Worm (Caenorhabditis elegans) whole organism, young adult: ENCODE results near the gene ZK1248.20.

Experiments
- B0035.1 ChIP-seq: sonication (generic microtip); optimal IDR thresholded peaks from 2 replicates; lab custom pipeline; 2016; ENCODE audit warnings: missing genetic modification characterization, mild to moderate bottlenecking, missing compliant biosample characterization, missing genotype, missing genetic modification reagents
- B0261.1 ChIP-seq: sonication (generic microtip); optimal IDR thresholded peaks from 2 replicates; lab custom pipeline; 2016; ENCODE audit warnings: mild to moderate bottlenecking, missing genetic modification characterization, moderate library complexity, missing compliant biosample characterization
- F22D6.2 ChIP-seq: sonication (generic microtip); optimal IDR thresholded peaks from 2 replicates; lab custom pipeline; 2016; ENCODE audit warnings: mild to moderate bottlenecking, missing genetic modification characterization, missing compliant biosample characterization
- F33H1.4 ChIP-seq: fragments of 200-800 bp; sonication (Bioruptor generic); IDR thresholded peaks from 2 replicates; pipeline ENCODE4 v1.3.6; 2022; ENCODE audit warnings: missing genetic modification reagents, missing genetic modification characterization, missing compliant biosample characterization
- F39B2.1 ChIP-seq: fragments of 200-800 bp; sonication (Bioruptor generic); IDR thresholded peaks from 2 replicates; pipeline ENCODE4 v1.3.6; 2022; ENCODE audit warnings: missing genetic modification reagents, missing genetic modification characterization, missing compliant biosample characterization
- F57A8.1 ChIP-seq: fragments of 200-800 bp; sonication (Bioruptor generic); optimal IDR thresholded peaks from 2 replicates; lab custom pipeline; 2018; ENCODE audit warnings: mild to moderate bottlenecking, missing genetic modification characterization, moderate library complexity, missing compliant biosample characterization
- Y67H2A.10 ChIP-seq: fragments of 200-800 bp; sonication (Bioruptor generic); conservative IDR thresholded peaks from 2 replicates; pipeline ENCODE4 v1.3.6; 2022; ENCODE audit warnings: missing genetic modification reagents, missing genetic modification characterization, missing compliant biosample characterization
- Y95B8A.8 ChIP-seq: fragments of 200-800 bp; sonication (Bioruptor generic); IDR thresholded peaks from 2 replicates; pipeline ENCODE4 v1.3.6; 2022; ENCODE audit warnings: missing genetic modification reagents, missing genetic modification characterization, missing compliant biosample characterization
- aptf-3 ChIP-seq: fragments of 200-800 bp; sonication (Bioruptor generic); IDR thresholded peaks from 2 replicates; pipeline ENCODE4 v1.3.6; 2022; ENCODE audit warnings: missing genetic modification characterization, missing compliant biosample characterization
- attf-5 ChIP-seq: fragments of 200-800 bp; sonication (Bioruptor generic); optimal IDR thresholded peaks from 2 replicates; lab custom pipeline; 2018; ENCODE audit warnings: mild to moderate bottlenecking, missing genetic modification characterization, missing compliant biosample characterization
- bed-1 ChIP-seq: fragments of 200-800 bp; sonication (Bioruptor generic); IDR thresholded peaks from 2 replicates; pipeline ENCODE4 v1.3.6; 2022; ENCODE audit warnings: missing genetic modification reagents, missing genetic modification characterization, missing compliant biosample characterization
- bed-2 ChIP-seq: fragments of 200-800 bp; sonication (Bioruptor generic); IDR thresholded peaks from 2 replicates; pipeline ENCODE4 v1.3.6; 2022; ENCODE audit warnings: missing genetic modification reagents, missing genetic modification characterization, missing compliant biosample characterization
- cebp-2 ChIP-seq: fragments of 200-800 bp; sonication (Bioruptor generic); IDR thresholded peaks from 2 replicates; pipeline ENCODE4 v1.3.6; 2022; ENCODE audit warnings: missing genetic modification characterization, missing compliant biosample characterization
- ceh-100 ChIP-seq: fragments of 200-800 bp; sonication (Bioruptor generic); IDR thresholded peaks from 2 replicates; pipeline ENCODE4 v1.3.6; 2022; ENCODE audit warnings: missing genetic modification reagents, missing genetic modification characterization, missing compliant biosample characterization
- ceh-40 ChIP-seq: fragments of 200-800 bp; sonication (Bioruptor generic); IDR thresholded peaks from 2 replicates; pipeline ENCODE4 v1.3.6; 2022; ENCODE audit warnings: missing genetic modification characterization, missing compliant biosample characterization
- ceh-91 ChIP-seq: fragments of 200-800 bp; sonication (Bioruptor generic); IDR thresholded peaks from 2 replicates; pipeline ENCODE4 v1.3.6; 2022; ENCODE audit warnings: missing genetic modification reagents, missing genetic modification characterization, missing compliant biosample characterization
- dpl-1 ChIP-seq: fragments of 150-350 bp; optimal IDR thresholded peaks from 2 replicates; lab custom pipeline; 2014; ENCODE audit warnings: missing biosample characterization, missing genetic modification reagents, missing genetic modification characterization
- efl-1 ChIP-seq: fragments of 150-350 bp; optimal IDR thresholded peaks from 2 replicates; lab custom pipeline; 2014; ENCODE audit warnings: missing biosample characterization, missing genetic modification reagents, missing genetic modification characterization
- ekl-4 ChIP-seq: fragments of 200-800 bp; sonication (Bioruptor generic); IDR thresholded peaks from 2 replicates; pipeline ENCODE4 v1.3.6; 2022; ENCODE audit warnings: missing genetic modification reagents, missing genetic modification characterization, missing compliant biosample characterization
- hmg-1.2 ChIP-seq: fragments of 200-800 bp; sonication (Bioruptor generic); IDR thresholded peaks from 2 replicates; pipeline ENCODE4 v1.3.6; 2022; ENCODE audit warnings: missing genetic modification reagents, missing genetic modification characterization, missing compliant biosample characterization
- hmg-20 ChIP-seq: fragments of 200-800 bp; sonication (Bioruptor generic); IDR thresholded peaks from 2 replicates; pipeline ENCODE4 v1.3.6; 2022; ENCODE audit warnings: missing genetic modification reagents, missing genetic modification characterization, missing compliant biosample characterization
- hrde-1 ChIP-seq: sonication (generic microtip); optimal IDR thresholded peaks from 2 replicates; lab custom pipeline; 2016; ENCODE audit warnings: missing genetic modification characterization, mild to moderate bottlenecking, missing compliant biosample characterization, moderate library complexity, missing genotype, missing genetic modification reagents, borderline replicate concordance
- lag-1 ChIP-seq: fragments of 200-800 bp; sonication (Bioruptor generic); IDR thresholded peaks from 2 replicates; pipeline ENCODE4 v1.3.6; 2022; ENCODE audit warnings: missing genetic modification reagents, missing genetic modification characterization, missing compliant biosample characterization
- let-526 ChIP-seq: fragments of 200-800 bp; sonication (Bioruptor generic); IDR thresholded peaks from 2 replicates; pipeline ENCODE4 v1.3.6; 2022; ENCODE audit warnings: missing genetic modification reagents, missing genetic modification characterization, missing compliant biosample characterization
- let-607 ChIP-seq, 2 experiments: fragments of 200-800 bp in 1 of 2; sonication (Bioruptor generic) in 1 of 2; sonication (generic microtip) in 1 of 2; optimal IDR thresholded peaks; 2 replicates each; lab custom pipeline; 2016 to 2018; ENCODE audit warnings: mild to moderate bottlenecking in 2 of 2, missing compliant biosample characterization in 2 of 2, missing genetic modification characterization in 2 of 2, moderate library complexity in 2 of 2, missing genotype in 1 of 2
- lin-26 ChIP-seq: fragments of 200-800 bp; sonication (Bioruptor generic); IDR thresholded peaks from 2 replicates; pipeline ENCODE4 v1.3.6; 2022; ENCODE audit warnings: missing genetic modification reagents, missing genetic modification characterization, missing compliant biosample characterization
- lin-54 ChIP-seq: fragments of 200-800 bp; sonication (Bioruptor generic); optimal IDR thresholded peaks from 2 replicates; lab custom pipeline; 2018; ENCODE audit warnings: mild to moderate bottlenecking, missing genetic modification characterization, missing compliant biosample characterization
- lir-1 ChIP-seq: fragments of 200-800 bp; sonication (Bioruptor generic); conservative IDR thresholded peaks from 2 replicates; pipeline ENCODE4 v1.3.6; 2022; ENCODE audit warnings: missing genetic modification reagents, missing genetic modification characterization, missing compliant biosample characterization
- lsl-1 ChIP-seq: fragments of 200-800 bp; sonication (Bioruptor generic); optimal IDR thresholded peaks from 2 replicates; lab custom pipeline; 2018; ENCODE audit warnings: mild to moderate bottlenecking, missing genetic modification characterization, moderate library complexity, missing compliant biosample characterization
- madf-3 ChIP-seq: fragments of 200-800 bp; sonication (Bioruptor generic); IDR thresholded peaks from 2 replicates; pipeline ENCODE4 v1.3.6; 2022; ENCODE audit warnings: missing genetic modification reagents, missing genetic modification characterization, missing compliant biosample characterization
- madf-6 ChIP-seq: fragments of 200-800 bp; sonication (Bioruptor generic); IDR thresholded peaks from 2 replicates; pipeline ENCODE4 v1.3.6; 2022; ENCODE audit warnings: missing genetic modification reagents, missing genetic modification characterization, missing compliant biosample characterization
- madf-8 ChIP-seq: fragments of 200-800 bp; sonication (Bioruptor generic); conservative IDR thresholded peaks from 2 replicates; pipeline ENCODE4 v1.3.6; 2022; ENCODE audit warnings: missing genetic modification reagents, missing genetic modification characterization, missing compliant biosample characterization
- nfya-1 ChIP-seq: sonication (generic microtip); optimal IDR thresholded peaks from 2 replicates; lab custom pipeline; 2017; ENCODE audit warnings: antibody characterized with exemption, missing compliant biosample characterization, missing genetic modification characterization, borderline replicate concordance; ENCODE audit not compliant: insufficient read depth
- nhr-179 ChIP-seq: sonication (generic microtip); optimal IDR thresholded peaks from 2 replicates; lab custom pipeline; 2016; ENCODE audit warnings: mild to moderate bottlenecking, missing genetic modification characterization, missing compliant biosample characterization
- nhr-90 ChIP-seq: sonication (generic microtip); optimal IDR thresholded peaks from 2 replicates; lab custom pipeline; 2016; ENCODE audit warnings: missing genotype, mild to moderate bottlenecking, missing genetic modification characterization, missing compliant biosample characterization
- pbrm-1 ChIP-seq: fragments of 200-800 bp; sonication (Bioruptor generic); IDR thresholded peaks from 2 replicates; pipeline ENCODE4 v1.3.6; 2022; ENCODE audit warnings: missing genetic modification reagents, missing genetic modification characterization, missing compliant biosample characterization
- rcor-1 ChIP-seq: fragments of 200-800 bp; sonication (Bioruptor generic); IDR thresholded peaks from 2 replicates; pipeline ENCODE4 v1.3.6; 2022; ENCODE audit warnings: missing genetic modification reagents, missing genetic modification characterization, missing compliant biosample characterization
- repo-1 ChIP-seq: sonication (generic microtip); optimal IDR thresholded peaks from 2 replicates; lab custom pipeline; 2017; ENCODE audit warnings: mild to moderate bottlenecking, missing genetic modification characterization, missing compliant biosample characterization
- sdz-38 ChIP-seq: sonication (generic microtip); optimal IDR thresholded peaks from 2 replicates; lab custom pipeline; 2016; ENCODE audit warnings: missing genotype, missing genetic modification characterization, missing compliant biosample characterization
- sea-2 ChIP-seq: fragments of 200-800 bp; sonication (Bioruptor generic); IDR thresholded peaks from 2 replicates; pipeline ENCODE4 v1.3.6; 2022; ENCODE audit warnings: missing genetic modification characterization, missing compliant biosample characterization
- tbp1 ChIP-seq: fragments of 200-800 bp; sonication (Bioruptor generic); optimal IDR thresholded peaks from 2 replicates; lab custom pipeline; 2018; ENCODE audit warnings: mild to moderate bottlenecking, missing genetic modification characterization, missing compliant biosample characterization
- tbx-9 ChIP-seq: sonication (generic microtip); optimal IDR thresholded peaks from 2 replicates; lab custom pipeline; 2016; ENCODE audit warnings: borderline replicate concordance, missing genetic modification characterization, inconsistent platforms, missing compliant biosample characterization
- xnd-1 ChIP-seq: sonication (generic microtip); optimal IDR thresholded peaks from 2 replicates; lab custom pipeline; 2016; ENCODE audit warnings: missing genotype, missing genetic modification reagents, missing genetic modification characterization, missing compliant biosample characterization
- ztf-22 ChIP-seq: fragments of 200-800 bp; sonication (Bioruptor generic); optimal IDR thresholded peaks from 2 replicates; lab custom pipeline; 2018; ENCODE audit warnings: mild to moderate bottlenecking, missing genetic modification characterization, moderate library complexity, missing compliant biosample characterization
- ztf-26 ChIP-seq: sonication (generic microtip); optimal IDR thresholded peaks from 2 replicates; lab custom pipeline; 2017; ENCODE audit warnings: missing genetic modification characterization, missing compliant biosample characterization

Gene ZK1248.20

DNA sequence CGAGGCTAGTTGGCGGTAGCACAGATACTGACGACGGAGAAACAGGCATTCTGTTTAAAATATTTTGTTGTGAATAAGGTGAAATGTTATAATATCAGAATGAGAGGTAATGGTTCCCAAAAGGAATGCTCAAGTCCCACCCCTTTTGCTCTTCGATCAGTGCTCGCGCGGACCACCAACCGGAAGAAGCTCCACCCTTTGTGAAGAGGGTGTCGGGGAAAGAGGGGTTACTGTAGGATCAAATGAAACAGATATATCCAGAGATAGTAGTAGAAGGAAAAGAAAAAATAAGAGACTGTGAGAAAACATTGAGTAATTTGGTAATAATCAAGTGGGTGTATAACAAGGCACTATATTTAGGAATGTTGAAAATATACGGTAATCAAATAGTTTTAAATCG, 42.3 kb upstream of the ZK1248.20 start, which contains the start of the genes dmd-5 and F10C1.1:
Gene dmd-5 (minus strand): TSS at position 101 of the 400 bp plus-strand sequence.
Gene F10C1.1 (plus strand): TSS at position 110 of the 400 bp plus-strand sequence.
- no peak for TF ChIP-seq lin-26 (GFP tag; lab: Robert Waterston, UW)
- no peak for TF ChIP-seq nhr-179 (tag; lab: Kevin White, UChicago)
- TF ChIP-seq madf-6: no peak
- TF ChIP-seq pbrm-1 (GFP tag; lab: Robert Waterston, UW): no peak
- no peak for TF ChIP-seq ceh-91
- TF ChIP-seq efl-1 (GFP tag; lab: Kevin White, UChicago): no peak
- TF ChIP-seq bed-1 (GFP tag; lab: Robert Waterston, UW): no peak
- no peak for TF ChIP-seq let-526
- no peak for TF ChIP-seq F39B2.1 (GFP tag; lab: Robert Waterston, UW)
- no peak for TF ChIP-seq cebp-2
- no peak for TF ChIP-seq F22D6.2 (tag; lab: Kevin White, UChicago)
- no peak for TF ChIP-seq bed-2 (GFP tag; lab: Robert Waterston, UW)

DNA sequence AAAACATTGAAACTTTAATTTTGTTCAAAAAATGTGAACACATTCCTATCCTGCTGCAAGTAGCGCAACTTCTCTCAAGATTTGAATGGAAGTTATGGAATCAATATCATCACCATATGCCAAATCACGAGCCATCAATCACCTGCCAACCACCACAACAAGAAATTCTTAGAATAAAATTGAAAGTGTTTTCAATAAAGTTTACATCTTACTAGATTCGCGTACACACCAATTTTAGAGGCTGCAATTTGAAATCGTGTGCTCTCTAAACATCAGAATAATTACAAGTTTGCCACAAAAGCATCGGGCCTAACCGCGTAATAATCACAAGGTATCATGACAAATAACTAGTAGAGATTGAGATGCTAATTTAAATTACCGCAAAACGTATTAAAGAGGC, 41.6 kb upstream of the ZK1248.20 start:
- no peak for TF ChIP-seq xnd-1 (tag; lab: Kevin White, UChicago)
- no peak for TF ChIP-seq madf-3 (GFP tag; lab: Robert Waterston, UW)
- no peak for TF ChIP-seq ztf-22 (GFP tag; lab: Kevin White, UChicago)
- TF ChIP-seq hrde-1 (tag; lab: Kevin White, UChicago): no peak
- no peak for TF ChIP-seq attf-5 (GFP tag; lab: Kevin White, UChicago)
- TF ChIP-seq hmg-20: no peak
- TF ChIP-seq efl-1 (GFP tag; lab: Kevin White, UChicago): no peak
- no peak for TF ChIP-seq ekl-4
- TF ChIP-seq lin-54 (GFP tag; lab: Kevin White, UChicago): no peak
- TF ChIP-seq repo-1 (tag; lab: Kevin White, UChicago): no peak
- TF ChIP-seq aptf-3 (GFP tag; lab: Robert Waterston, UW): no peak
- TF ChIP-seq F57A8.1 (GFP tag; lab: Kevin White, UChicago): no peak
- no peak for TF ChIP-seq hmg-1.2 (GFP tag; lab: Robert Waterston, UW)
- TF ChIP-seq ceh-40 (GFP tag; lab: Robert Waterston, UW): no peak
- no peak for TF ChIP-seq rcor-1 (GFP tag; lab: Robert Waterston, UW)
- no peak for TF ChIP-seq lsl-1 (GFP tag; lab: Kevin White, UChicago)
- no peak for TF ChIP-seq Y67H2A.10 (GFP tag; lab: Robert Waterston, UW)
- no peak for TF ChIP-seq tbp1
- TF ChIP-seq lag-1 (GFP tag; lab: Robert Waterston, UW): no peak
- TF ChIP-seq ceh-100 (GFP tag; lab: Robert Waterston, UW): no peak
- TF ChIP-seq, all 124 proteins: peak for 0

DNA sequence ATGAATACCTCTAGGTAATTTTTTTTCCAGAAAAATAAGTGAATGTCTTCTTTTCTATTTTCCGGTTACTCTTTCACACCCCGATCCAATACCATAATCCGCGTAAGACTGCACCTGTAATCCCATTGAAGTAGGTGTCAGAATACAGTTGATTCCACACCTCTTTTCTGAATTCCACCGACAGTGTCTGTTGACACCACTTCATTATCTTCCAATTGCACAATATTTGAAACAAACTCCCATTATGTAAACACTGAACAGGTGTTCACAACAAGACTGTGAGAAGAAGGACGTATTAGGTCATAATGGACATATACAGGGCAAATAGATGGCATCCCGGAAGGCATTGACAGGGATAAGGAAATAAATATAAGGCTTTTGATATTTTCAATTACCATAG, 39.1 kb upstream of the ZK1248.20 start:
- no peak for TF ChIP-seq F33H1.4 (GFP tag; lab: Robert Waterston, UW)
- TF ChIP-seq nhr-90 (tag; lab: Kevin White, UChicago): no peak
- TF ChIP-seq dpl-1 (GFP tag; lab: Kevin White, UChicago): no peak
- TF ChIP-seq B0035.1 (tag; lab: Kevin White, UChicago): no peak
- TF ChIP-seq nfya-1 (tag; lab: Kevin White, UChicago): no peak
- TF ChIP-seq B0261.1 (tag; lab: Kevin White, UChicago): no peak
- TF ChIP-seq madf-8 (GFP tag; lab: Robert Waterston, UW): no peak
- no peak for TF ChIP-seq hmg-1.2 (GFP tag; lab: Robert Waterston, UW)
- TF ChIP-seq let-607 (tag; optimal IDR thresholded peaks at IDR 0.05; lab: Kevin White, UChicago): no peak
- no peak for TF ChIP-seq Y95B8A.8 (GFP tag; lab: Robert Waterston, UW)
- no peak for TF ChIP-seq tbx-9 (tag; lab: Kevin White, UChicago)
- no peak for TF ChIP-seq sea-2
- TF ChIP-seq lir-1 (GFP tag; lab: Robert Waterston, UW): no peak
- TF ChIP-seq ztf-26 (tag; lab: Kevin White, UChicago): no peak
- no peak for TF ChIP-seq sdz-38
